Fruit fly (Drosophila melanogaster): ENCODE data around the gene CG15012.

- TF ChIP-seq psq (optimal IDR thresholded peaks at IDR 0.05) (no peak), usp (GFP tag; optimal IDR thresholded peaks at IDR 0.05) (no peak), pan (optimal IDR thresholded peaks at IDR 0.05) (no peak)
Observed at dm6 chr3L:4296760-4297159, 4.7 kb upstream of the CG15012 start.

Measured in whole organism.